Worm (Caenorhabditis elegans) whole organism, L1 larva: Measurements from ENCODE around the gene F46B3.9.

Experiments
- C16A3.4 ChIP-seq: fragments of 150-350 bp; optimal IDR thresholded peaks from 2 replicates; lab custom pipeline; 2014; ENCODE audit warnings: missing biosample characterization, missing genetic modification characterization
- blmp-1 ChIP-seq: fragments of 150-350 bp; optimal IDR thresholded peaks from 2 replicates; lab custom pipeline; 2014; ENCODE audit warnings: missing biosample characterization, missing genetic modification characterization
- ces-1 ChIP-seq: fragments of 150-350 bp; optimal IDR thresholded peaks from 2 replicates; lab custom pipeline; 2014; ENCODE audit warnings: missing biosample characterization, missing genetic modification reagents, missing genetic modification characterization
- efl-1 ChIP-seq, 4 experiments: fragments of 150-350 bp; optimal IDR thresholded peaks in 3 of 4; peaks in 1 of 4; 1 replicate in 1 of 4; 2 replicates in 3 of 4; lab custom pipeline; 2014; ENCODE audit warnings: missing biosample characterization in 2 of 4, missing genetic modification characterization in 2 of 4, missing genetic modification reagents in 2 of 4
- nhr-90 ChIP-seq: sonication (generic microtip); optimal IDR thresholded peaks from 2 replicates; lab custom pipeline; 2016; ENCODE audit warnings: mild to moderate bottlenecking, missing genetic modification characterization, missing compliant biosample characterization; ENCODE audit not compliant: poor library complexity
- sox-4 ChIP-seq: sonication (generic microtip); optimal IDR thresholded peaks from 2 replicates; lab custom pipeline; 2016; ENCODE audit warnings: missing genetic modification characterization, missing compliant biosample characterization
- unc-86 ChIP-seq: sonication (generic microtip); optimal IDR thresholded peaks from 2 replicates; lab custom pipeline; 2016; ENCODE audit warnings: missing genetic modification characterization, missing compliant biosample characterization
- ztf-4 ChIP-seq: fragments of 150-350 bp; optimal IDR thresholded peaks from 2 replicates; lab custom pipeline; 2014; ENCODE audit warnings: missing biosample characterization, missing genetic modification characterization

DNA sequence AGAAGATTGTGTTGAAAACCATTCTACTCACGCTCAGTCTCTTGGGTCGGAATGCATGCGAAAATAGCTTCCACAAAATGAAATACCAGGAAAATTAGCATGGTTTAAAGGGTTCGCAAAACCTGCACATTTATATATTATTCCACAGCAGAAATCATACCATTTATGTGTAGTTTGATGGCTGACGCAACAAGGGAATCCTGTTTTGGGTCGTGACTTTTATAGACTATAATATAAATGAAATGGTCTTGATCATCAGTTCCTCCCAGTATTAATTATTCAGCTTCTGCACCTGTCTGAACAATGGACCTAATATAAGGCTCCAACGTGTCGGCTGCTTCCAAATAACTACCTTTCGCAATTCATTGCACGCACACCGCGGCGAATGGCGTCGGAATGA lies 2.9 kb downstream of the F46B3.9 start, which contains the start of gene F46B3.8:
- no peak for TF ChIP-seq nhr-90 (tag; lab: Kevin White, UChicago)
- TF ChIP-seq ztf-4 (tag; lab: Kevin White, UChicago) = no peak
- no peak for TF ChIP-seq ces-1 (GFP tag; lab: Kevin White, UChicago)
- no peak for TF ChIP-seq unc-86 (tag; lab: Kevin White, UChicago)
- TF ChIP-seq C16A3.4 (tag; lab: Kevin White, UChicago) = no peak
- TF ChIP-seq sox-4 (tag; lab: Kevin White, UChicago) = no peak
- TF ChIP-seq efl-1 (optimal IDR thresholded peaks at IDR 0.05; lab: Kevin White, UChicago) = no peak
- no peak for TF ChIP-seq efl-1 (GFP tag; optimal IDR thresholded peaks at IDR 0.05 in 1 of 2; lab: Kevin White, UChicago)
- TF ChIP-seq blmp-1 (tag; lab: Kevin White, UChicago) = no peak
